Fruit fly (Drosophila melanogaster): ENCODE measurements around the gene Rpt2.

Rpt2 gene

DNA sequence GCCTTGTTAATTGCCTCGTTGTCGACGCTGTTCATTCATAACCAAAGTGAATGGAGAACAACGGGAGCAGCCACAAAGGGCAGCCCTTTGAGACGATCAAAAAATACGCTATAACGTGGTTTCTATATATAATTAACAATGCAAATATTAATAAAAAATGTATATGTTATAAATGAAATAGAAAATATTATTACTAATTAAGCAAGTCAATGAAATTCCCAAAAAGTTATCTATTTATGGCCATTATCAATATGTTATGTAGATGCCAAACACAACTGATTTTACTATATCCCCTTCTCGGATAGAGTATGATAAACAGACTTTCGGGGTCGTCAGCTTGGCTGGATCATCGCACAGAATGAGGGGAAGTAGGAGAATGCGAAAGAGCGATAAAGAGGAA lies 38.1 kb upstream of the Rpt2 start (continued):
- TF ChIP-seq aop (GFP tag; IDR thresholded peaks at IDR 0.05) = no peak
- TF ChIP-seq fu2 (GFP tag; optimal IDR thresholded peaks at IDR 0.05) = no peak
- TF ChIP-seq rib (GFP tag; IDR thresholded peaks at IDR 0.05) = no peak
- TF ChIP-seq Sox100B (GFP tag; optimal IDR thresholded peaks at IDR 0.05) = peak; percentile 55
- no peak for TF ChIP-seq CG1603 (tag; optimal IDR thresholded peaks at IDR 0.05)
- 0 out of 3 replicates have a peak, but pooled peaks have one; percentile 34 for TF ChIP-seq CG11456 (GFP tag; IDR thresholded peaks at IDR 0.05)
- peak; percentile 17 for TF ChIP-seq CG12104 (GFP tag; optimal IDR thresholded peaks at IDR 0.05)
- no peak for TF ChIP-seq so (GFP tag; IDR thresholded peaks at IDR 0.05)
- peak; percentile 72 for TF ChIP-seq CG14441 (GFP tag; IDR thresholded peaks at IDR 0.05)
- no peak for TF ChIP-seq Neu2 (GFP tag; optimal IDR thresholded peaks at IDR 0.05; ENCODE audit: borderline replicate concordance)
- TF ChIP-seq gsb (GFP tag; IDR thresholded peaks at IDR 0.05) = 0 out of 2 replicates have a peak, but pooled peaks have one; percentile 20
- TF ChIP-seq CG7271 (tag; optimal IDR thresholded peaks at IDR 0.05) = no peak
- TF ChIP-seq wek (GFP tag; optimal IDR thresholded peaks at IDR 0.05) = no peak
- peak; percentile 79 for TF ChIP-seq CG10543 (GFP tag; optimal IDR thresholded peaks at IDR 0.05)
- peak; percentile 31; the same call in 1 of the 2 replicates for TF ChIP-seq esg (GFP tag; conservative IDR thresholded peaks at IDR 0.05)
- no peak for TF ChIP-seq Six4 (GFP tag; optimal IDR thresholded peaks at IDR 0.05)
- peak; percentile 67 for TF ChIP-seq PHDP (tag; optimal IDR thresholded peaks at IDR 0.05)
- no peak for TF ChIP-seq br (optimal IDR thresholded peaks at IDR 0.05)
- no peak for TF ChIP-seq ash1 (GFP tag; optimal IDR thresholded peaks at IDR 0.05)
- TF ChIP-seq CG8765 (GFP tag; IDR thresholded peaks at IDR 0.05) = no peak
- TF ChIP-seq CG6272 (GFP tag; IDR thresholded peaks at IDR 0.05) = no peak
- peak; percentile 33; the same call in 1 of the 2 replicates for TF ChIP-seq wdn (GFP tag; IDR thresholded peaks at IDR 0.05)
- no peak for TF ChIP-seq Gsc (GFP tag; IDR thresholded peaks at IDR 0.05)
- TF ChIP-seq CG10274 (GFP tag; optimal IDR thresholded peaks at IDR 0.05) = no peak
- TF ChIP-seq nmo (GFP tag; optimal IDR thresholded peaks at IDR 0.05) = peak; percentile 48
- no peak for TF ChIP-seq CHES-1-like (GFP tag; optimal IDR thresholded peaks at IDR 0.05)
- TF ChIP-seq CG6791 (GFP tag; IDR thresholded peaks at IDR 0.05; ENCODE audit: partially characterized antibody) = no peak
- peak; percentile 43; the same call in 1 of the 2 replicates for TF ChIP-seq E2f2 (GFP tag; IDR thresholded peaks at IDR 0.05)
- TF ChIP-seq sob (GFP tag; IDR thresholded peaks at IDR 0.05) = 0 out of 2 replicates have a peak, but pooled peaks have one; percentile 32
- no peak for TF ChIP-seq pb (GFP tag; optimal IDR thresholded peaks at IDR 0.05)
- no peak for TF ChIP-seq nau (GFP tag; optimal IDR thresholded peaks at IDR 0.05)
- TF ChIP-seq CkIIα-i1 (GFP tag; IDR thresholded peaks at IDR 0.05) = no peak
- no peak for TF ChIP-seq scrt (GFP tag; optimal IDR thresholded peaks at IDR 0.05)
- peak; percentile 51 for TF ChIP-seq Ssrp (tag; optimal IDR thresholded peaks at IDR 0.05)
- TF ChIP-seq lov (optimal IDR thresholded peaks at IDR 0.05) = no peak
- no peak for TF ChIP-seq lov (GFP tag; IDR thresholded peaks at IDR 0.05)
- no peak for TF ChIP-seq zfh2 (GFP tag; optimal IDR thresholded peaks at IDR 0.05)
- peak; percentile 49 for TF ChIP-seq CG18262 (tag; optimal IDR thresholded peaks at IDR 0.05)
- no peak for TF ChIP-seq Optix (GFP tag; IDR thresholded peaks at IDR 0.05)
- TF ChIP-seq CG13775 (GFP tag; optimal IDR thresholded peaks at IDR 0.05) = no peak
- TF ChIP-seq H2.0 (GFP tag; IDR thresholded peaks at IDR 0.05) = peak; percentile 38; the same call in 1 of the 2 replicates
- peak; percentile 52; the same call in 2 of the 3 replicates for TF ChIP-seq CG7357 (GFP tag; IDR thresholded peaks at IDR 0.05)
- TF ChIP-seq NK7.1 (GFP tag; optimal IDR thresholded peaks at IDR 0.05) = no peak
- TF ChIP-seq CG17361 (GFP tag; IDR thresholded peaks at IDR 0.05) = peak; percentile 70; the same call in 2 of the 3 replicates
- no peak for TF ChIP-seq Hey (tag; optimal IDR thresholded peaks at IDR 0.05)
- TF ChIP-seq Ets97D (GFP tag; optimal IDR thresholded peaks at IDR 0.05) = no peak
- TF ChIP-seq CrebB (tag; optimal IDR thresholded peaks at IDR 0.05) = no peak
- TF ChIP-seq CG3065 (GFP tag; optimal IDR thresholded peaks at IDR 0.05) = no peak
- peak; percentile 20 for TF ChIP-seq CG12299 (tag; optimal IDR thresholded peaks at IDR 0.05)
- TF ChIP-seq Meics (GFP tag; optimal IDR thresholded peaks at IDR 0.05) = peak; percentile 41
- no peak for TF ChIP-seq emc (GFP tag; optimal IDR thresholded peaks at IDR 0.05)
- TF ChIP-seq tin (GFP tag; optimal IDR thresholded peaks at IDR 0.05) = peak; percentile 13

Data from whole organism, embryonic.